Worm (Caenorhabditis elegans): ENCODE data around the gene C24B9.3.

DNA sequence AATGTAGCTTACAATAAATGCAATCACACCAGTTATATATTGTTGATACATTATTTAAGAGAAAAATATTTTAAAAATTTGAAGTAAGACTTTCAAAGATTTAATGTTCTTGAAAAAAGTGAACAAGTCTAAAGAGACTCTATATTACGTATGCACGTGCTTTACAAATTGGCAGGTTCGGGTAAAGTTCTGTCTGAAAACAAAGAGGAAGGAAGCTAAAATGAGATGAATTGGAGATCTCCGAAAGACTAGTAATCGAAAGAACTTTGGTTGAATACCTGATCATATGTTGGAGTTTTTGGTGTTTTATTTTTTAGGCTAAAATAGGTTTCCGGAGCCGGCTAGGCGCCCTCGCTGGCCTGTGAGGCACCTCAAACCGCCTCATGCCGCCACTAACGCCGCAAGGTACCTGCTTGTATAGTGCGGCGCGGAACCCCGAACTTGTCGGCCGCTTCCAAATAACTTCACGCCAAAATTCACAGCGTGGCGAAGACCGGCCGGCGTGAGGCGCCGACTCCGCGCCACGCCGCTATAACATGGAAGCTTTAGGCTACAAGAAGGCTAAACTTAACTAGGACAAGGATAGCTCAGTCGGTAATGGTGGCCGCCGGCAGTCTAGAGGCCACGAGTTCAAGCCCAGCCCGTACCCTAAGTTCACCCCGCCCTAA is 46.0 kb upstream of the C24B9.3 start, which contains the start of gene srx-28:
- TF ChIP-seq ama-1 (optimal IDR thresholded peaks at IDR 0.05), result no peak
- TF ChIP-seq scrt-1 (GFP tag; IDR thresholded peaks at IDR 0.05), result no peak
- no peak for TF ChIP-seq tra-4 (tag; optimal IDR thresholded peaks at IDR 0.05)

All from whole organism, early embryonic.